Fruit fly (Drosophila melanogaster) whole organism, prepupa: Measurements from ENCODE around the gene CG14042.

Experiments used
- CG10631 ChIP-seq: fragments of 200-800 bp; sonication (Bioruptor generic); optimal IDR thresholded peaks from 2 replicates; lab custom pipeline; 2016; ENCODE audit warnings: missing biosample characterization, missing genetic modification characterization
- CG10669 ChIP-seq: fragments of 200-800 bp; sonication (Bioruptor generic); optimal IDR thresholded peaks from 3 replicates; lab custom pipeline; 2018; ENCODE audit warnings: missing biosample characterization, mild to moderate bottlenecking, missing genetic modification characterization, moderate library complexity
- CG11294 ChIP-seq: fragments of 200-800 bp; sonication (Bioruptor generic); IDR thresholded peaks from 2 replicates; pipeline ENCODE4 v1.3.6; 2022; ENCODE audit warnings: missing biosample characterization, missing genetic modification characterization
- CG11762 ChIP-seq: fragments of 200-800 bp; sonication (Bioruptor generic); optimal IDR thresholded peaks from 3 replicates; lab custom pipeline; 2016; ENCODE audit warnings: missing biosample characterization, missing genetic modification characterization; ENCODE audit not compliant: insufficient read depth
- CG15336 ChIP-seq: fragments of 200-800 bp; sonication (Bioruptor generic); IDR thresholded peaks from 2 replicates; pipeline ENCODE4 v1.3.6; 2022; ENCODE audit warnings: missing biosample characterization, missing genetic modification characterization
- CG16779 ChIP-seq: fragments of 200-800 bp; sonication (Bioruptor generic); optimal IDR thresholded peaks from 3 replicates; lab custom pipeline; 2017; ENCODE audit warnings: missing biosample characterization, mild to moderate bottlenecking, missing genetic modification characterization
- CG3032 ChIP-seq: fragments of 200-800 bp; optimal IDR thresholded peaks from 2 replicates; lab custom pipeline; 2019; ENCODE audit warnings: missing biosample characterization, mild to moderate bottlenecking, missing genetic modification characterization, moderate library complexity
- CG31627 ChIP-seq: fragments of 200-800 bp; sonication (Bioruptor generic); optimal IDR thresholded peaks from 3 replicates; lab custom pipeline; 2016; ENCODE audit warnings: missing biosample characterization, missing genetic modification characterization
- CG34406 ChIP-seq: fragments of 200-800 bp; sonication (Bioruptor generic); optimal IDR thresholded peaks from 3 replicates; lab custom pipeline; 2016; ENCODE audit warnings: missing biosample characterization, missing genetic modification characterization
- CG4318 ChIP-seq: fragments of 200-800 bp; sonication (Bioruptor generic); optimal IDR thresholded peaks from 3 replicates; lab custom pipeline; 2017; ENCODE audit warnings: missing biosample characterization, mild to moderate bottlenecking, missing genetic modification characterization
- CG6163 ChIP-seq: fragments of 200-800 bp; sonication (Bioruptor generic); IDR thresholded peaks from 3 replicates; pipeline ENCODE4 v1.3.6; 2022; ENCODE audit warnings: missing biosample characterization, missing genetic modification characterization
- CG6276 ChIP-seq: fragments of 200-800 bp; sonication (Bioruptor generic); optimal IDR thresholded peaks from 2 replicates; lab custom pipeline; 2017; ENCODE audit warnings: missing biosample characterization, mild to moderate bottlenecking, missing genetic modification characterization
- CG6792 ChIP-seq: fragments of 200-800 bp; sonication (Bioruptor generic); optimal IDR thresholded peaks from 3 replicates; lab custom pipeline; 2016; ENCODE audit warnings: missing biosample characterization, missing genetic modification characterization
- CG7368 ChIP-seq: fragments of 200-800 bp; sonication (Bioruptor generic); optimal IDR thresholded peaks from 3 replicates; lab custom pipeline; 2016; ENCODE audit warnings: missing biosample characterization, missing genetic modification characterization
- CG8119 ChIP-seq: fragments of 200-800 bp; sonication (Bioruptor generic); IDR thresholded peaks from 3 replicates; pipeline ENCODE4 v1.3.6; 2022; ENCODE audit warnings: missing biosample characterization, missing genetic modification characterization
- CG8319 ChIP-seq: fragments of 200-800 bp; sonication (Bioruptor generic); optimal IDR thresholded peaks from 3 replicates; lab custom pipeline; 2016; ENCODE audit warnings: missing biosample characterization, missing genetic modification characterization
- CG9139 ChIP-seq: fragments of 200-800 bp; sonication (Bioruptor generic); optimal IDR thresholded peaks from 3 replicates; lab custom pipeline; 2017; ENCODE audit warnings: missing biosample characterization, mild to moderate bottlenecking, missing genetic modification characterization
- Eip78C ChIP-seq: fragments of 200-800 bp; sonication (Bioruptor generic); peaks from one replicate; lab custom pipeline; 2016; ENCODE audit warnings: missing biosample characterization, missing genetic modification characterization
- Eip93F ChIP-seq: fragments of 200-800 bp; sonication (Bioruptor generic); optimal IDR thresholded peaks from 2 replicates; lab custom pipeline; 2016; ENCODE audit warnings: missing biosample characterization, mild to moderate bottlenecking, missing genetic modification characterization
- Ets21C ChIP-seq: fragments of 200-800 bp; sonication (Bioruptor generic); optimal IDR thresholded peaks from 3 replicates; lab custom pipeline; 2016; ENCODE audit warnings: missing biosample characterization, missing genetic modification characterization
- Gug ChIP-seq: fragments of 200-800 bp; sonication (Bioruptor generic); IDR thresholded peaks from 2 replicates; pipeline ENCODE4 v1.3.6; 2022; ENCODE audit warnings: missing biosample characterization, missing genetic modification characterization
- Hr38 ChIP-seq: sonication (Bioruptor generic); optimal IDR thresholded peaks from 2 replicates; lab custom pipeline; 2016; ENCODE audit warnings: missing biosample characterization, missing genetic modification characterization
- Met ChIP-seq: fragments of 200-800 bp; sonication (Bioruptor generic); optimal IDR thresholded peaks from 3 replicates; lab custom pipeline; 2016; ENCODE audit warnings: missing biosample characterization, missing genetic modification characterization
- Sox102F ChIP-seq: fragments of 200-800 bp; sonication (Bioruptor generic); optimal IDR thresholded peaks from 2 replicates; lab custom pipeline; 2016; ENCODE audit warnings: missing biosample characterization, mild to moderate bottlenecking, missing genetic modification characterization
- Sox15 ChIP-seq: fragments of 200-800 bp; sonication (Bioruptor generic); optimal IDR thresholded peaks from 3 replicates; lab custom pipeline; 2016; ENCODE audit warnings: missing biosample characterization, missing genetic modification characterization
- acj6 ChIP-seq: fragments of 200-800 bp; sonication (Bioruptor generic); optimal IDR thresholded peaks from 3 replicates; lab custom pipeline; 2016; ENCODE audit warnings: missing biosample characterization, missing genetic modification characterization
- cyc ChIP-seq: fragments of 200-800 bp; sonication (Bioruptor generic); optimal IDR thresholded peaks from 3 replicates; lab custom pipeline; 2016; ENCODE audit warnings: missing biosample characterization, missing genetic modification characterization
- dac ChIP-seq: fragments of 200-800 bp; sonication (Bioruptor generic); optimal IDR thresholded peaks from 2 replicates; lab custom pipeline; 2017; ENCODE audit warnings: missing biosample characterization, mild to moderate bottlenecking, missing genetic modification characterization
- eg ChIP-seq: fragments of 200-800 bp; sonication (Bioruptor generic); IDR thresholded peaks from 3 replicates; pipeline ENCODE4 v1.3.6; 2022; ENCODE audit warnings: missing biosample characterization, missing genetic modification characterization
- esn ChIP-seq: fragments of 200-800 bp; sonication (Bioruptor generic); optimal IDR thresholded peaks from 2 replicates; lab custom pipeline; 2016; ENCODE audit warnings: missing biosample characterization, mild to moderate bottlenecking, missing genetic modification characterization, moderate library complexity
- fd59A ChIP-seq: fragments of 200-800 bp; sonication (Bioruptor generic); optimal IDR thresholded peaks from 2 replicates; lab custom pipeline; 2017; ENCODE audit warnings: missing biosample characterization, mild to moderate bottlenecking, missing genetic modification characterization, missing genetic modification reagents
- fd85E ChIP-seq: fragments of 200-800 bp; sonication (Bioruptor generic); optimal IDR thresholded peaks from 3 replicates; lab custom pipeline; 2016; ENCODE audit warnings: missing biosample characterization, missing genetic modification characterization
- lz ChIP-seq: fragments of 200-800 bp; sonication (Bioruptor generic); optimal IDR thresholded peaks from 3 replicates; lab custom pipeline; 2016; ENCODE audit warnings: missing biosample characterization, missing genetic modification characterization
- net ChIP-seq: fragments of 200-800 bp; sonication (Bioruptor generic); optimal IDR thresholded peaks from 3 replicates; lab custom pipeline; 2016; ENCODE audit warnings: missing biosample characterization, missing genetic modification characterization
- pdm3 ChIP-seq: fragments of 200-800 bp; sonication (Bioruptor generic); optimal IDR thresholded peaks from 3 replicates; lab custom pipeline; 2016; ENCODE audit warnings: missing biosample characterization, missing genetic modification characterization
- salr ChIP-seq, 2 experiments: fragments of 200-800 bp; sonication (Bioruptor generic); optimal IDR thresholded peaks; 3 replicates each; lab custom pipeline; 2016 to 2018; ENCODE audit warnings: missing biosample characterization in 2 of 2, missing genetic modification characterization in 2 of 2, mild to moderate bottlenecking in 1 of 2
- spab ChIP-seq: fragments of 200-800 bp; sonication (Bioruptor generic); optimal IDR thresholded peaks from 2 replicates; lab custom pipeline; 2017; ENCODE audit warnings: missing biosample characterization, mild to moderate bottlenecking, missing genetic modification characterization, missing genetic modification reagents
- ss ChIP-seq, 2 experiments: fragments of 200-800 bp; sonication (Bioruptor generic); optimal IDR thresholded peaks; 2 replicates in 1 of 2; 3 replicates in 1 of 2; lab custom pipeline; 2017 to 2018; ENCODE audit warnings: mild to moderate bottlenecking in 2 of 2, missing biosample characterization in 2 of 2, missing genetic modification characterization in 2 of 2, moderate library complexity in 1 of 2
- svp ChIP-seq: fragments of 200-800 bp; sonication (Bioruptor generic); peaks from one replicate; lab custom pipeline; 2016; ENCODE audit warnings: missing biosample characterization, missing genetic modification characterization
- topi ChIP-seq: fragments of 200-800 bp; sonication (Bioruptor generic); optimal IDR thresholded peaks from 3 replicates; lab custom pipeline; 2016; ENCODE audit warnings: missing biosample characterization, missing genetic modification characterization
- vri ChIP-seq: fragments of 200-800 bp; sonication (Bioruptor generic); optimal IDR thresholded peaks from 3 replicates; lab custom pipeline; 2016; ENCODE audit warnings: missing biosample characterization, mild to moderate bottlenecking, missing genetic modification characterization

CG14042 gene

dm6 chr2L:5002711-5003402 is 34.7 kb upstream of the CG14042 start (continued):
- no peak for TF ChIP-seq salr (GFP tag; optimal IDR thresholded peaks at IDR 0.05; lab: Kevin White, UChicago)
- peak; percentile 47 for TF ChIP-seq pdm3
- TF ChIP-seq esn, result peak; percentile 41
- TF ChIP-seq svp (GFP tag; lab: Kevin White, UChicago), result peak; percentile 84
- no peak for TF ChIP-seq Hr38 (GFP tag; lab: Kevin White, UChicago)
- no peak for TF ChIP-seq CG3032 (tag; lab: Kevin White, UChicago)
- peak; percentile 63 for TF ChIP-seq CG6276
- peak; percentile 82 for TF ChIP-seq CG8119 (GFP tag; lab: Robert Waterston, UW)
- no peak for TF ChIP-seq Eip93F (GFP tag; lab: Kevin White, UChicago)
- peak; percentile 83 for TF ChIP-seq eg
- TF ChIP-seq CG34406 (GFP tag; lab: Kevin White, UChicago), result no peak
- peak; percentile 42 for TF ChIP-seq lz (GFP tag; lab: Kevin White, UChicago)
- TF ChIP-seq Ets21C (GFP tag; lab: Kevin White, UChicago), result no peak
- peak; percentile 15 for TF ChIP-seq CG10631 (GFP tag; lab: Kevin White, UChicago)
- TF ChIP-seq CG11294, result peak; percentile 49; the same call in 1 of the 2 replicates
- TF ChIP-seq CG4318 (GFP tag; lab: Kevin White, UChicago), result peak; percentile 67
- TF ChIP-seq Sox15, result no peak
- no peak for TF ChIP-seq fd85E (GFP tag; lab: Kevin White, UChicago)
- TF ChIP-seq CG8319 (GFP tag; lab: Kevin White, UChicago), result no peak
- peak; percentile 37 for TF ChIP-seq net
- no peak for TF ChIP-seq fd59A (GFP tag; lab: Kevin White, UChicago)
- peak; percentile 10 for TF ChIP-seq cyc (GFP tag; lab: Kevin White, UChicago)
- no peak for TF ChIP-seq CG10669 (GFP tag; lab: Kevin White, UChicago)
- TF ChIP-seq CG16779 (tag; lab: Kevin White, UChicago), result no peak
- no peak for TF ChIP-seq CG11762 (GFP tag; lab: Kevin White, UChicago)
- no peak for TF ChIP-seq spab
- no peak for TF ChIP-seq ss (GFP tag; optimal IDR thresholded peaks at IDR 0.05; lab: Kevin White, UChicago)
- peak; percentile 45 for TF ChIP-seq dac (GFP tag; lab: Kevin White, UChicago)
- peak; percentile 82 for TF ChIP-seq CG15336
- TF ChIP-seq CG6792 (GFP tag; lab: Kevin White, UChicago), result peak; percentile 9
- peak; percentile 45 for TF ChIP-seq vri (GFP tag; lab: Kevin White, UChicago)
- TF ChIP-seq Eip78C (GFP tag; lab: Kevin White, UChicago), result peak; percentile 76
- no peak for TF ChIP-seq CG9139 (GFP tag; lab: Kevin White, UChicago)
- TF ChIP-seq Sox102F (GFP tag; lab: Kevin White, UChicago), result no peak
- TF ChIP-seq CG7368 (GFP tag; lab: Kevin White, UChicago), result no peak
- peak; percentile 17 for TF ChIP-seq Met
- TF ChIP-seq Gug (GFP tag; lab: Robert Waterston, UW), result peak; percentile 27; the same call in 1 of the 2 replicates
- TF ChIP-seq acj6 (GFP tag; lab: Kevin White, UChicago), result peak; percentile 29

dm6 chr2L:5003670-5004453 is 33.6 kb upstream of the CG14042 start:
- TF ChIP-seq CG31627 (GFP tag; lab: Kevin White, UChicago) (no peak), topi (GFP tag; lab: Kevin White, UChicago) (no peak), CG6163 (GFP tag; lab: Robert Waterston, UW) (0 out of 3 replicates have a peak, but pooled peaks have one; percentile 8), Eip78C (GFP tag; lab: Kevin White, UChicago) (no peak)
